ENCODE assay signal across 5 worm cellular contexts in genomic region chrV:7884441-7884840, ce11.
TF ChIP-seq lines count a peak whose summit lies in the region.

No protein-coding gene starts in this region.

TF ChIP-seq in whole organism, L1 larva, 84 proteins besides CTCF, POLR2A, EP300 and RAD21:
- TF ChIP-seq C34B4.2 (tag; optimal IDR thresholded peaks at IDR 0.05; lab: Kevin White, UChicago) (no peak), vab-15 (tag; optimal IDR thresholded peaks at IDR 0.05; lab: Kevin White, UChicago) (peak; percentile 17), lin-14 (GFP tag; optimal IDR thresholded peaks at IDR 0.05; lab: Kevin White, UChicago) (peak; percentile 80), nhr-47 (tag; optimal IDR thresholded peaks at IDR 0.05; lab: Kevin White, UChicago) (peak; percentile 36), nhr-12 (tag; optimal IDR thresholded peaks at IDR 0.05; lab: Kevin White, UChicago) (no peak), nhr-71 (tag; optimal IDR thresholded peaks at IDR 0.05; lab: Kevin White, UChicago) (peak; percentile 13), egl-13 (tag; optimal IDR thresholded peaks at IDR 0.05; lab: Kevin White, UChicago) (peak; percentile 52)

TF ChIP-seq in whole organism, L2 larva, 48 proteins besides CTCF, POLR2A, EP300 and RAD21:
- no peak for TF ChIP-seq elt-1 (tag; optimal IDR thresholded peaks at IDR 0.05; lab: Kevin White, UChicago)
- peak; percentile 21 for TF ChIP-seq C34F6.9 (tag; optimal IDR thresholded peaks at IDR 0.05; lab: Kevin White, UChicago)
- no peak for TF ChIP-seq blmp-1 (tag; optimal IDR thresholded peaks at IDR 0.05; lab: Kevin White, UChicago; ENCODE audit: insufficient read depth)
- no peak for TF ChIP-seq lin-39 (tag; optimal IDR thresholded peaks at IDR 0.05; lab: Kevin White, UChicago)
- TF ChIP-seq nhr-237 (tag; optimal IDR thresholded peaks at IDR 0.05; lab: Kevin White, UChicago): no peak
- no peak for TF ChIP-seq nhr-21 (tag; optimal IDR thresholded peaks at IDR 0.05; lab: Kevin White, UChicago)
- no peak for TF ChIP-seq peb-1 (tag; optimal IDR thresholded peaks at IDR 0.05; lab: Kevin White, UChicago)
- no peak for TF ChIP-seq crh-2 (tag; optimal IDR thresholded peaks at IDR 0.05; lab: Kevin White, UChicago)
- TF ChIP-seq lin-11 (tag; optimal IDR thresholded peaks at IDR 0.05; lab: Kevin White, UChicago): no peak
- no peak for TF ChIP-seq ztf-11 (tag; optimal IDR thresholded peaks at IDR 0.05; lab: Kevin White, UChicago)
- TF ChIP-seq mdl-1 (tag; optimal IDR thresholded peaks at IDR 0.05; lab: Kevin White, UChicago): no peak
- TF ChIP-seq nhr-10 (tag; optimal IDR thresholded peaks at IDR 0.05; lab: Kevin White, UChicago): no peak
- TF ChIP-seq skn-1 (tag; optimal IDR thresholded peaks at IDR 0.05; lab: Kevin White, UChicago): no peak
- no peak for TF ChIP-seq unc-39 (tag; optimal IDR thresholded peaks at IDR 0.05; lab: Kevin White, UChicago)
- peak; percentile 19 for TF ChIP-seq nhr-129 (tag; optimal IDR thresholded peaks at IDR 0.05; lab: Kevin White, UChicago)
- TF ChIP-seq unc-55 (GFP tag; optimal IDR thresholded peaks at IDR 0.05; lab: Kevin White, UChicago): no peak
- peak; percentile 3 for TF ChIP-seq sem-4 (tag; optimal IDR thresholded peaks at IDR 0.05; lab: Kevin White, UChicago)

TF ChIP-seq in whole organism, L3 larva, 47 proteins besides CTCF, POLR2A, EP300 and RAD21:
- TF ChIP-seq eor-1 (tag; optimal IDR thresholded peaks at IDR 0.05; lab: Kevin White, UChicago) (no peak), fkh-10 (GFP tag; optimal IDR thresholded peaks at IDR 0.05; lab: Kevin White, UChicago) (no peak), nhr-76 (tag; optimal IDR thresholded peaks at IDR 0.05; lab: Kevin White, UChicago) (no peak), nhr-67 (tag; optimal IDR thresholded peaks at IDR 0.05; lab: Kevin White, UChicago) (no peak), nhr-43 (tag; optimal IDR thresholded peaks at IDR 0.05; lab: Kevin White, UChicago; ENCODE audit: poor library complexity, severe bottlenecking) (no peak), hmg-11 (tag; optimal IDR thresholded peaks at IDR 0.05; lab: Kevin White, UChicago) (no peak), lin-39 (tag; optimal IDR thresholded peaks at IDR 0.05; lab: Kevin White, UChicago) (peak; percentile 12)

TF ChIP-seq in whole organism, L4 larva, 104 proteins besides CTCF, POLR2A, EP300 and RAD21:
- TF ChIP-seq nhr-11 (tag; optimal IDR thresholded peaks at IDR 0.05; lab: Kevin White, UChicago) (peak; percentile 1), dmd-6 (GFP tag; IDR thresholded peaks at IDR 0.05; lab: Robert Waterston, UW) (no peak), aha-1 (tag; lab: Kevin White, UChicago) (peak; percentile 84)

TF ChIP-seq in whole organism, mixed stage, embryonic, 35 proteins besides CTCF, POLR2A, EP300 and RAD21:
- TF ChIP-seq ceh-39 (tag; optimal IDR thresholded peaks at IDR 0.05; lab: Kevin White, UChicago) (no peak), pha-4 (tag; optimal IDR thresholded peaks at IDR 0.05; lab: Kevin White, UChicago) (no peak), ces-1 (GFP tag; optimal IDR thresholded peaks at IDR 0.05; lab: Kevin White, UChicago) (peak; percentile 27), unc-62 (GFP tag; optimal IDR thresholded peaks at IDR 0.05; lab: Kevin White, UChicago) (no peak)

Comparison
In these comparisons a context has a peak if more than half of its experiments do, and no peak if none do; other contexts are left out.
1. Of the 29 proteins assayed by ChIP-seq in both whole organism, L4 larva and whole organism, L1 larva: peak only in whole organism, L4 larva: aha-1 and nhr-11; only in whole organism, L1 larva: none; in both: none; in neither: 27.